Fruit fly (Drosophila melanogaster) whole organism, embryonic: ENCODE results near the gene trr.
A peak's percentile ranks its signal among the peaks of the same experiment; 100 is the strongest.

Source experiments
- Adf1 ChIP-seq: fragments of 200-800 bp; sonication (Bioruptor generic); IDR thresholded peaks from 2 replicates; pipeline ENCODE4 v1.3.6; 2022; ENCODE audit warnings: missing biosample characterization, missing genetic modification characterization
- Bgb ChIP-seq: fragments of 200-800 bp; sonication (Bioruptor generic); IDR thresholded peaks from 2 replicates; pipeline ENCODE4 v1.3.6; 2022; ENCODE audit warnings: missing biosample characterization, missing genetic modification characterization; ENCODE audit not compliant: partially characterized antibody
- CG10321 ChIP-seq: fragments of 200-800 bp; sonication (Bioruptor generic); IDR thresholded peaks from 2 replicates; pipeline ENCODE4 v1.3.6; 2022; ENCODE audit warnings: missing biosample characterization, missing genetic modification characterization
- CG10543 ChIP-seq: fragments of 200-800 bp; sonication (Bioruptor generic); optimal IDR thresholded peaks from 3 replicates; lab custom pipeline; 2017; ENCODE audit warnings: missing biosample characterization, mild to moderate bottlenecking, missing genetic modification characterization, moderate library complexity
- CG11695 ChIP-seq: fragments of 200-800 bp; sonication (Bioruptor generic); IDR thresholded peaks from 3 replicates; pipeline ENCODE4 v1.3.6; 2022; ENCODE audit warnings: missing biosample characterization, missing genetic modification characterization
- CG12071 ChIP-seq: fragments of 200-800 bp; sonication (Bioruptor generic); optimal IDR thresholded peaks from 3 replicates; lab custom pipeline; 2018; ENCODE audit warnings: missing biosample characterization, mild to moderate bottlenecking, missing genetic modification characterization
- CG12299 ChIP-seq: fragments of 200-800 bp; sonication (Bioruptor generic); optimal IDR thresholded peaks from 2 replicates; lab custom pipeline; 2018; ENCODE audit warnings: missing biosample characterization, mild to moderate bottlenecking, missing genetic modification characterization
- CG12769 ChIP-seq: fragments of 200-800 bp; sonication (Bioruptor generic); optimal IDR thresholded peaks from 2 replicates; lab custom pipeline; 2019; ENCODE audit warnings: missing biosample characterization, mild to moderate bottlenecking, missing genetic modification characterization, moderate library complexity
- CG1603 ChIP-seq: fragments of 200-800 bp; sonication (Bioruptor generic); optimal IDR thresholded peaks from 2 replicates; lab custom pipeline; 2019; ENCODE audit warnings: missing biosample characterization, mild to moderate bottlenecking, missing genetic modification characterization, moderate library complexity
- CG1792 ChIP-seq: fragments of 200-800 bp; sonication (Bioruptor generic); optimal IDR thresholded peaks from 2 replicates; lab custom pipeline; 2016; ENCODE audit warnings: missing biosample characterization, missing genetic modification characterization
- CG32772 ChIP-seq: fragments of 200-800 bp; sonication (Bioruptor generic); IDR thresholded peaks from 2 replicates; pipeline ENCODE4 v1.3.6; 2022; ENCODE audit warnings: missing biosample characterization, missing genetic modification characterization
- CG34376 ChIP-seq: fragments of 200-800 bp; sonication (Bioruptor generic); optimal IDR thresholded peaks from 2 replicates; lab custom pipeline; 2018; ENCODE audit warnings: missing biosample characterization, mild to moderate bottlenecking, missing genetic modification characterization
- CG3838 ChIP-seq: fragments of 200-800 bp; sonication (Bioruptor generic); optimal IDR thresholded peaks from 3 replicates; lab custom pipeline; 2016; ENCODE audit warnings: missing biosample characterization, missing genetic modification characterization
- CG5245 ChIP-seq: fragments of 200-800 bp; sonication (Bioruptor generic); optimal IDR thresholded peaks from 3 replicates; lab custom pipeline; 2016; ENCODE audit warnings: missing biosample characterization, missing genetic modification characterization
- CG6765 ChIP-seq: fragments of 200-800 bp; sonication (Bioruptor generic); optimal IDR thresholded peaks from 3 replicates; lab custom pipeline; 2017; ENCODE audit warnings: missing biosample characterization, mild to moderate bottlenecking, missing genetic modification characterization
- CG7987 ChIP-seq: fragments of 200-800 bp; sonication (Bioruptor generic); optimal IDR thresholded peaks from 2 replicates; lab custom pipeline; 2018; ENCODE audit warnings: missing biosample characterization, mild to moderate bottlenecking, missing genetic modification characterization, moderate library complexity
- CG9727 ChIP-seq: fragments of 200-800 bp; sonication (Bioruptor generic); optimal IDR thresholded peaks from 3 replicates; lab custom pipeline; 2017; ENCODE audit warnings: missing biosample characterization, mild to moderate bottlenecking, missing genetic modification characterization
- Chrac-16 ChIP-seq: fragments of 200-800 bp; sonication (Bioruptor generic); optimal IDR thresholded peaks from 3 replicates; lab custom pipeline; 2016; ENCODE audit warnings: missing biosample characterization, missing genetic modification characterization
- D19A ChIP-seq: fragments of 200-800 bp; optimal IDR thresholded peaks from 3 replicates; lab custom pipeline; 2019; ENCODE audit warnings: missing biosample characterization, mild to moderate bottlenecking, missing genetic modification characterization, moderate library complexity
- Drgx ChIP-seq: fragments of 200-800 bp; sonication (Bioruptor generic); IDR thresholded peaks from 2 replicates; pipeline ENCODE4 v1.3.6; 2022; ENCODE audit warnings: missing biosample characterization, missing genetic modification characterization
- Fer2 ChIP-seq: fragments of 200-800 bp; sonication (Bioruptor generic); optimal IDR thresholded peaks from 2 replicates; lab custom pipeline; 2018; ENCODE audit warnings: missing biosample characterization, mild to moderate bottlenecking, missing genetic modification characterization, moderate library complexity
- Hey ChIP-seq: fragments of 200-800 bp; sonication (Bioruptor generic); optimal IDR thresholded peaks from 3 replicates; lab custom pipeline; 2018; ENCODE audit warnings: missing biosample characterization, mild to moderate bottlenecking, missing genetic modification characterization
- Med ChIP-seq: fragments of 200-800 bp; sonication (Bioruptor generic); peaks from one replicate; lab custom pipeline; 2016; ENCODE audit warnings: missing biosample characterization, missing genetic modification characterization, mild to moderate bottlenecking, inconsistent platforms, moderate library complexity
- NC2α ChIP-seq: fragments of 200-800 bp; sonication (Bioruptor generic); optimal IDR thresholded peaks from 2 replicates; lab custom pipeline; 2016; ENCODE audit warnings: missing biosample characterization, missing genetic modification characterization
- abd-A ChIP-seq: fragments of 200-800 bp; sonication (Bioruptor generic); optimal IDR thresholded peaks from 3 replicates; lab custom pipeline; 2019; ENCODE audit warnings: missing biosample characterization, mild to moderate bottlenecking, missing genetic modification characterization, moderate library complexity
- bab2 ChIP-seq: fragments of 200-800 bp; sonication (Bioruptor generic); optimal IDR thresholded peaks from 2 replicates; lab custom pipeline; 2016; ENCODE audit warnings: missing biosample characterization, missing genetic modification characterization
- bsh ChIP-seq, 2 experiments: fragments of 200-800 bp; sonication (Bioruptor generic); optimal IDR thresholded peaks; 2 replicates each; lab custom pipeline; 2017 to 2018; ENCODE audit warnings: mild to moderate bottlenecking in 2 of 2, missing biosample characterization in 2 of 2, missing genetic modification characterization in 2 of 2, moderate library complexity in 1 of 2
- chinmo ChIP-seq: fragments of 200-800 bp; sonication (Bioruptor generic); IDR thresholded peaks from 4 replicates; pipeline ENCODE4 v1.3.6; 2022; ENCODE audit warnings: missing biosample characterization, missing genetic modification characterization; ENCODE audit not compliant: partially characterized antibody
- chn ChIP-seq: fragments of 200-800 bp; sonication (Bioruptor generic); optimal IDR thresholded peaks from 2 replicates; lab custom pipeline; 2016; ENCODE audit warnings: missing biosample characterization, missing genetic modification characterization
- h ChIP-seq: fragments of >200 bp; optimal IDR thresholded peaks from 2 replicates; lab custom pipeline; 2017
- inv ChIP-seq: fragments of 200-800 bp; sonication (Bioruptor generic); IDR thresholded peaks from 2 replicates; pipeline ENCODE4 v1.3.6; 2022; ENCODE audit warnings: missing biosample characterization, missing genetic modification characterization; ENCODE audit not compliant: partially characterized antibody
- lbe ChIP-seq: fragments of 200-800 bp; sonication (Bioruptor generic); optimal IDR thresholded peaks from 2 replicates; lab custom pipeline; 2016; ENCODE audit warnings: missing biosample characterization, mild to moderate bottlenecking, missing genetic modification characterization
- lilli ChIP-seq: fragments of 200-800 bp; sonication (Bioruptor generic); optimal IDR thresholded peaks from 3 replicates; lab custom pipeline; 2016; ENCODE audit warnings: missing biosample characterization, missing genetic modification characterization
- nom ChIP-seq: fragments of 200-800 bp; sonication (Bioruptor generic); optimal IDR thresholded peaks from 2 replicates; lab custom pipeline; 2017; ENCODE audit warnings: missing biosample characterization, missing genetic modification characterization, mild to moderate bottlenecking, moderate library complexity, missing genetic modification reagents
- pb ChIP-seq: fragments of 200-800 bp; sonication (Bioruptor generic); optimal IDR thresholded peaks from 3 replicates; lab custom pipeline; 2016; ENCODE audit warnings: missing biosample characterization, missing genetic modification characterization
- rib ChIP-seq: fragments of 200-800 bp; sonication (Bioruptor generic); IDR thresholded peaks from 2 replicates; pipeline ENCODE4 v1.3.6; 2022; ENCODE audit warnings: missing biosample characterization, missing genetic modification characterization
- row ChIP-seq: fragments of 200-800 bp; sonication (Bioruptor generic); IDR thresholded peaks from 3 replicates; pipeline ENCODE4 v1.3.6; 2022; ENCODE audit warnings: missing biosample characterization, missing genetic modification characterization
- schlank ChIP-seq: fragments of 200-800 bp; sonication (Bioruptor generic); optimal IDR thresholded peaks from 2 replicates; lab custom pipeline; 2018; ENCODE audit warnings: missing biosample characterization, mild to moderate bottlenecking, missing genetic modification characterization
- shn ChIP-seq: fragments of 200-800 bp; sonication (Bioruptor generic); optimal IDR thresholded peaks from 3 replicates; lab custom pipeline; 2016; ENCODE audit warnings: missing biosample characterization, missing genetic modification characterization
- sima ChIP-seq: fragments of 200-800 bp; sonication (Bioruptor generic); optimal IDR thresholded peaks from 2 replicates; lab custom pipeline; 2016; ENCODE audit warnings: missing biosample characterization, missing genetic modification characterization
- sr ChIP-seq: fragments of 200-800 bp; sonication (Bioruptor generic); IDR thresholded peaks from 3 replicates; pipeline ENCODE4 v1.3.6; 2022; ENCODE audit warnings: missing biosample characterization, missing genetic modification characterization
- ttk ChIP-seq: fragments of 200-800 bp; sonication (Bioruptor generic); IDR thresholded peaks from 2 replicates; pipeline ENCODE4 v2.1.2; 2022; ENCODE audit warnings: missing biosample characterization, missing genetic modification characterization
- vvl ChIP-seq: fragments of 200-800 bp; sonication (Bioruptor generic); IDR thresholded peaks from 2 replicates; pipeline ENCODE4 v1.3.6; 2022; ENCODE audit warnings: missing biosample characterization, missing genetic modification characterization
- zfh2 ChIP-seq: fragments of 200-800 bp; sonication (Bioruptor generic); optimal IDR thresholded peaks from 2 replicates; lab custom pipeline; 2016; ENCODE audit warnings: missing biosample characterization, missing genetic modification characterization

trr gene

dm6 chrX:1842875-1843274 lies 46.9 kb downstream of the trr start (continued):
- TF ChIP-seq CG12071 (GFP tag; lab: Kevin White, UChicago) (peak; percentile 8), schlank (tag; lab: Kevin White, UChicago) (no peak), Chrac-16 (GFP tag; lab: Kevin White, UChicago) (no peak), CG10321 (GFP tag; lab: Robert Waterston, UW) (peak; percentile 36; the same call in 1 of the 2 replicates), sima (GFP tag; lab: Kevin White, UChicago) (no peak), Hey (tag; lab: Kevin White, UChicago) (peak; percentile 10), chn (GFP tag; lab: Kevin White, UChicago) (no peak), pb (GFP tag; lab: Kevin White, UChicago) (no peak), Adf1 (peak; percentile 37; the same call in 1 of the 2 replicates), CG1792 (GFP tag; lab: Kevin White, UChicago) (no peak), vvl (GFP tag; lab: Robert Waterston, UW) (peak; percentile 48; the same call in 1 of the 2 replicates), h (lab: Kevin White, UChicago) (no peak), shn (GFP tag; lab: Kevin White, UChicago) (peak; percentile 3), chinmo (GFP tag; lab: Robert Waterston, UW) (0 out of 4 replicates have a peak, but pooled peaks have one; percentile 48), sr (GFP tag; lab: Robert Waterston, UW) (peak; percentile 44; the same call in 1 of the 3 replicates), CG34376 (peak; percentile 47), CG12769 (peak; percentile 82), CG10543 (GFP tag; lab: Kevin White, UChicago) (peak; percentile 65), inv (GFP tag; lab: Robert Waterston, UW) (no peak), bab2 (GFP tag; lab: Kevin White, UChicago) (no peak), ttk (GFP tag; lab: Robert Waterston, UW) (no peak), CG5245 (GFP tag; lab: Kevin White, UChicago) (no peak), Bgb (GFP tag; lab: Robert Waterston, UW) (no peak), CG11695 (no peak), CG6765 (no peak), lilli (GFP tag; lab: Kevin White, UChicago) (no peak), rib (0 out of 2 replicates have a peak, but pooled peaks have one; percentile 40), CG7987 (peak; percentile 94), CG12299 (tag; lab: Kevin White, UChicago) (no peak), abd-A (peak; percentile 10)

- TF ChIP-seq nom (GFP tag; lab: Kevin White, UChicago), result peak; percentile 65
- TF ChIP-seq CG1603 (tag; lab: Kevin White, UChicago), result peak; percentile 3
- no peak for TF ChIP-seq NC2α (GFP tag; lab: Kevin White, UChicago)
- peak in 1 of 2 experiments; percentile 28 for TF ChIP-seq bsh (GFP tag; optimal IDR thresholded peaks at IDR 0.05; lab: Kevin White, UChicago)
- TF ChIP-seq zfh2 (GFP tag; lab: Kevin White, UChicago), result no peak
- TF ChIP-seq Fer2, result no peak
- peak; percentile 87 for TF ChIP-seq D19A
- no peak for TF ChIP-seq CG3838 (GFP tag; lab: Kevin White, UChicago)
- peak; percentile 27; the same call in 1 of the 2 replicates for TF ChIP-seq Drgx (GFP tag; lab: Robert Waterston, UW)
- TF ChIP-seq CG9727 (GFP tag; lab: Kevin White, UChicago), result peak; percentile 16
- TF ChIP-seq row, result peak; percentile 16; the same call in 1 of the 3 replicates
- 0 out of 2 replicates have a peak, but pooled peaks have one; percentile 33 for TF ChIP-seq CG32772 (GFP tag; lab: Robert Waterston, UW)
- TF ChIP-seq Med (GFP tag; lab: Kevin White, UChicago), result peak; percentile 58
- TF ChIP-seq lbe (GFP tag; lab: Kevin White, UChicago), result peak; percentile 9
Observed at dm6 chrX:1840520-1840919, 49.2 kb downstream of the trr start.
